Fruit fly (Drosophila melanogaster) Kc167 (cell line): ENCODE results near the gene Art8.

Source experiments
- Myc ChIP-seq: fragments of >200 bp; optimal IDR thresholded peaks from 2 replicates; lab custom pipeline; 2017; ENCODE audit warnings: missing external identifiers
- Sin3A ChIP-seq: fragments of >200 bp; optimal IDR thresholded peaks from 2 replicates; lab custom pipeline; 2018; ENCODE audit warnings: missing external identifiers
- psq ChIP-seq: fragments of >200 bp; optimal IDR thresholded peaks from 2 replicates; lab custom pipeline; 2017; ENCODE audit warnings: missing external identifiers
- ttk ChIP-seq: sonication (Bioruptor generic); optimal IDR thresholded peaks from 2 replicates; lab custom pipeline; 2017; ENCODE audit warnings: missing external identifiers

DNA sequence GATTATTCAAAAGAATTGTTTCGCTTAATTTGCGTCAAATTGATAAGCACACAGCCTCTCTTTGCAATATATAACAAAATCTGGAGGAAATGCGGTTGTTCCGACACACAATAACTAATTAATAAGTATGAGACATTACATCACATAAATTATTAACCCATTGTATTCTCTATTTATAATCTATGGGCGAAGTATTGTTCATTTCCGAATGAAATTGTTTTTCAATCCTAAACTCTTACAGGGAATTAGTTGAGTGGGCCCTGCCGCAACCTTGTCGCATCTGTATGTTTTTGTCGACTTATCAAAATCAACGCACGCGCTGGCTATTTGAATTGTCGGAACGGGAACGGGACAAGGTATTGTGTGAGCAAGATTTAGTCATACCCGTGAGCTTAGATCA lies 38.7 kb downstream of the Art8 start, which contains the start of gene CG16743:
- TF ChIP-seq psq, result no peak
- TF ChIP-seq Sin3A (lab: Kevin White, UChicago), result no peak
- TF ChIP-seq Myc, result no peak
- no peak for TF ChIP-seq ttk
